Worm (Caenorhabditis elegans): ENCODE measurements around the gene lgc-37.
A peak's percentile ranks its signal among the peaks of the same experiment; 100 is the strongest.

lgc-37 gene

DNA sequence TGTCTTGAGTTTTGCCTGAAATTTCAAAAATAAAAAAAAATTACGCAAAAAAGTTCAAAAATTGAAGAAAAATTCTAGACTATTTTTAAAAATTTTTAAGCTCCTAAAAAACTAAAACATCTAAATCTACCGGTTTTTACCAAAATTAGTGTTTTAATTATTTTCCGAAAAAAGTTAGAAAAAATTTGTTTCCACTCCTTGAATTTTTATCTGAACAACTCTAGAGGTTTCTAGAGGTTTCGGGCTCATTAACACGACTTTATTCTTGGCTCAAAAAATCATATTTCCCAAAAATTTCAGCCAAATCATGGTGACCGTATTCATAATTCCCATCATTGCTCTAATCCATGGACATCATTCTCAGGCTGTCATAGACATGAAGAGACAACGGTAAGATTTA is at the start of gene lgc-37:
TSS of gene lgc-37 (plus strand) at position 301 of the 400 bp plus-strand sequence.
- no peak for TF ChIP-seq jun-1 (tag; optimal IDR thresholded peaks at IDR 0.05)
- no peak for TF ChIP-seq lin-39 (tag; optimal IDR thresholded peaks at IDR 0.05)
- no peak for TF ChIP-seq lir-3 (tag; optimal IDR thresholded peaks at IDR 0.05)
- no peak for TF ChIP-seq mxl-2 (GFP tag; conservative IDR thresholded peaks at IDR 0.05)
- TF ChIP-seq zag-1 (tag; optimal IDR thresholded peaks at IDR 0.05): no peak
- TF ChIP-seq aly-2 (tag; optimal IDR thresholded peaks at IDR 0.05): no peak
- TF ChIP-seq ztf-11 (tag; optimal IDR thresholded peaks at IDR 0.05): no peak
- TF ChIP-seq madf-5 (GFP tag; IDR thresholded peaks at IDR 0.05): no peak
- no peak for TF ChIP-seq egl-27 (tag; optimal IDR thresholded peaks at IDR 0.05)
- TF ChIP-seq hmg-1.1 (GFP tag; IDR thresholded peaks at IDR 0.05): no peak

DNA sequence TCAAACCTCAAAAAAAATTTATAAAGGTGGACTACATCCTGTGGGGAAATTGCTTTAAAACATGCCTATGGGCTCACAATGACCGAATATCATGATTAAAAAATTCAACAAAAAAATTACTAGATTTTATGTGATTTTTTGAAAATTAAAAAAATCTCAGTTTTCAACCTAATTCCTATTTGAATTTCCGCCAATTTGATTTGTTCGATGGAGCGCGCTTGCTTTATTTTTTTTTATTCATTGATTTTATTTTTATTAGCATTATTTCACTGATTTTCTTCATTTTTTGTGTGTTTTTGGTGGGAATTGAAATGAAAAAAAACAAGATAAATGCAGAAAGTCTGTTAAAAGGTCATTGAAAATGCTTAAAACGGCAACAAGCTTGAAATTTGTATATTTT is 46.0 kb upstream of the lgc-37 start:
- TF ChIP-seq Y48G9A.11 (GFP tag; IDR thresholded peaks at IDR 0.05) (no peak), R02D3.7 (tag; optimal IDR thresholded peaks at IDR 0.05) (no peak), ces-1 (GFP tag; optimal IDR thresholded peaks at IDR 0.05) (no peak), fkh-10 (GFP tag; optimal IDR thresholded peaks at IDR 0.05) (no peak), F37D6.2 (tag; optimal IDR thresholded peaks at IDR 0.05) (no peak), egl-43 (GFP tag; IDR thresholded peaks at IDR 0.05) (no peak), ceh-28 (tag; optimal IDR thresholded peaks at IDR 0.05) (no peak), dve-1 (tag; optimal IDR thresholded peaks at IDR 0.05; ENCODE audit: insufficient read depth) (no peak), arid-1 (GFP tag; conservative IDR thresholded peaks at IDR 0.05) (no peak), dmd-6 (GFP tag; IDR thresholded peaks at IDR 0.05) (no peak), zag-1 (tag; optimal IDR thresholded peaks at IDR 0.05) (no peak), set-16 (GFP tag; IDR thresholded peaks at IDR 0.05) (no peak), madf-5 (GFP tag; IDR thresholded peaks at IDR 0.05) (no peak), nhr-237 (tag; optimal IDR thresholded peaks at IDR 0.05) (no peak), lir-3 (tag; optimal IDR thresholded peaks at IDR 0.05) (no peak), nhr-42 (GFP tag; IDR thresholded peaks at IDR 0.05) (no peak), hlh-30 (tag; optimal IDR thresholded peaks at IDR 0.05; ENCODE audit: insufficient read depth) (no peak)

DNA sequence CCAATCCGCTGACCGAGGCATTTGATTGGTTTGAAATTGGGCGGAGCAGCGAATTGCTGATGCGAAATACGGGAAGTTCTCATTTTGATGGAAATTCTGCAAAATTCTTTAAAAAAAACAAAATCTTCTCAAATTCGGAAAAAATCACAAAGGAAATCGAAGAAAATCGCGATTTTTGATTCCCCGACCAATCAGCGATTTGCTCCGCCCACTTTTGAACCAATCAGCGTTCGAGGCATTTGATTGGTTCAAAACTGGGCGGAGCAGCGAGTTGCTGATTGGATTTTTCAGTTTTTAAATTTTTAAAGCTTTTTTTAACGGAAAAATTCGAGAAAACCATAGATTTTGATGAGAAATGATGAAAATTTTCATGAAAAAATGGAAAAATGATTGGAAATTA is 44.6 kb upstream of the lgc-37 start:
- no peak for TF ChIP-seq hlh-11 (tag; optimal IDR thresholded peaks at IDR 0.05)
- TF ChIP-seq lin-1 (GFP tag; IDR thresholded peaks at IDR 0.05): no peak
- TF ChIP-seq ces-1 (GFP tag; optimal IDR thresholded peaks at IDR 0.05): no peak
- no peak for TF ChIP-seq ceh-62 (tag; optimal IDR thresholded peaks at IDR 0.05)
- TF ChIP-seq nhr-48 (tag; optimal IDR thresholded peaks at IDR 0.05): no peak
- TF ChIP-seq zfp-2 (tag; optimal IDR thresholded peaks at IDR 0.05): no peak
- no peak for TF ChIP-seq zag-1 (tag; optimal IDR thresholded peaks at IDR 0.05)
- TF ChIP-seq skn-1 (tag; optimal IDR thresholded peaks at IDR 0.05): no peak
- TF ChIP-seq nhr-10 (tag; optimal IDR thresholded peaks at IDR 0.05): no peak
- no peak for TF ChIP-seq dpl-1 (GFP tag; optimal IDR thresholded peaks at IDR 0.05)

DNA sequence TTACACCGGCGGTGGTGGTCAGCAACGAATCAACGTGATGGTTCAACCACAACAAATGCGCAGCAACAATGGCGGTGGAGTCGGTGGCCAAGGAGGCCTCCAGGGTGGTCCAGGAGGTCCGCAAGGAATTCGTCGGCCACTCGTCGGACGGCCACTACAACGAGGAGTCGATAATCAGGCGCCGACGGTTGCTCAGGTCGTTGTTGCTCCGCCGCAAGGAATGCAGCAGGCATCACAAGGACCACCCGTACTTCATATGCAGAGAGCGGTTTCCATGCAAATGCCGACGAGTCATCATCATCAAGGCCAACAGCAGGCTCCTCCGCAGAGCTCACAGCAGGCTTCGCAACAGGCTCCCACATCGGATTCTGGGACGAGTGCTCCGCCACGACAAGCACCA is 41.4 kb upstream of the lgc-37 start:
- 0 out of 2 replicates have a peak, but pooled peaks have one; percentile 21 for TF ChIP-seq php-3 (GFP tag; IDR thresholded peaks at IDR 0.05)
- no peak for TF ChIP-seq hlh-30 (tag; optimal IDR thresholded peaks at IDR 0.05; ENCODE audit: insufficient read depth)
- TF ChIP-seq set-16 (GFP tag; IDR thresholded peaks at IDR 0.05): peak; percentile 88

DNA sequence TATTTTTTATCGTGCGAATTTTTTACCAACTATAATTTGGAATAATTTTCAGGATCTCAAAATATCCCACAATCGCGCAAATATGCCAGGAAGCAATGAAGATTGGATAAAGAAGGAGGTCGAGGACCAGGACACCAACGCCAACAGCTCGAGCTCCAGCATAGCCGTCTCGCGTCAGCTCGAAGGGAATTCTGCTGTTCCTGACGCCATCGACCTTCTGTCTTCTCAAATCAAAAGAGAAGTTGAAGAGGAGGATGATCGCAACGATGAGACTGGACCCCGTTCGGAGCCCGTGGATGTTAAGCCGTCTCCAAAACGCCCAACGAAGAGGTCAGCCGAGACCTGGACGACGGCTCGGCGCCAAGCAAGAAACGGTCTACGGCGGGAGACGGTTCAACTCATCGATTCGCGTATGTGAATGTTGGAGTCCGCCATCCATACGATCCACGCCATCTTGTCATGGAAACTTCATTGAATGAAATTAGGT is 38.5 kb upstream of the lgc-37 start, which contains the start of gene Y111B2A.21:
TSS of gene Y111B2A.21 (plus strand) at position 51 of the 487 bp plus-strand sequence.
- no peak for TF ChIP-seq daf-8 (GFP tag; IDR thresholded peaks at IDR 0.05)
- TF ChIP-seq set-16 (GFP tag; IDR thresholded peaks at IDR 0.05): peak; percentile 60; the same call in 1 of the 2 replicates

Measured in whole organism, L4 larva.